Fruit fly (Drosophila melanogaster): Measurements from ENCODE around the gene Smn.

Smn gene

DNA sequence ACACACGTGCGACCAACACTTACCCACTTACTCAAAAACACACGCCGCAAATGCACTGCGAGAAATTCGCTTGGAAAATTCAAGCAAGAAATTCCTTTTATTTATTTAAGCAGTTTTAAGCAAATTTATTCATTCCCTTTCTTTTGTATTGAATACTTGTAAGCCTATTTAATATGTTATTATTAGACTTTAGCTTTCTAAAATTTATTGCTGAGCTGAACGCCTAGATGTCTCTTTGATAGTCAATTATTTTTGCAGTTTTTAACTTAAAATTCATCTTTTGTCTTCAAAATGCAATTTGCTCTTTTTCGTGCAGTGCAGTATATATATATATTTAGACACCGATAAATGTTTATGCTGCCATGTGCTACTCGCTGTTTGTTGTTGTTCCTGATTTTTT is 47.4 kb downstream of the Smn start (continued):
- TF ChIP-seq CG17361 (GFP tag; IDR thresholded peaks at IDR 0.05) (peak; percentile 91), vvl (GFP tag; IDR thresholded peaks at IDR 0.05) (peak; percentile 57; the same call in 1 of the 2 replicates), CG12071 (GFP tag; optimal IDR thresholded peaks at IDR 0.05) (peak; percentile 35), lov (optimal IDR thresholded peaks at IDR 0.05) (no peak), lov (GFP tag; IDR thresholded peaks at IDR 0.05) (0 out of 3 replicates have a peak, but pooled peaks have one; percentile 35), BEAF-32 (GFP tag; optimal IDR thresholded peaks at IDR 0.05) (no peak), slou (GFP tag; optimal IDR thresholded peaks at IDR 0.05) (peak; percentile 54), Optix (GFP tag; IDR thresholded peaks at IDR 0.05) (no peak), CG18619 (GFP tag; optimal IDR thresholded peaks at IDR 0.05) (peak; percentile 81), Awh (GFP tag; IDR thresholded peaks at IDR 0.05) (no peak), Spps (tag; optimal IDR thresholded peaks at IDR 0.05) (peak; percentile 73), dan (GFP tag; IDR thresholded peaks at IDR 0.05) (no peak), trem (tag; optimal IDR thresholded peaks at IDR 0.05) (peak; percentile 75), CG5953 (GFP tag; IDR thresholded peaks at IDR 0.05) (0 out of 2 replicates have a peak, but pooled peaks have one; percentile 12), Oaz (GFP tag; IDR thresholded peaks at IDR 0.05) (peak; percentile 65), CG11398 (GFP tag; optimal IDR thresholded peaks at IDR 0.05) (no peak), klu (GFP tag; IDR thresholded peaks at IDR 0.05) (peak; percentile 63; the same call in 1 of the 2 replicates), maf-S (GFP tag; optimal IDR thresholded peaks at IDR 0.05) (peak; percentile 52), cato (GFP tag; optimal IDR thresholded peaks at IDR 0.05; ENCODE audit: borderline replicate concordance) (peak; percentile 52), MESR4 (GFP tag; optimal IDR thresholded peaks at IDR 0.05) (no peak), MTF-1 (GFP tag; optimal IDR thresholded peaks at IDR 0.05; ENCODE audit: borderline replicate concordance) (peak; percentile 42), CG6683 (GFP tag; optimal IDR thresholded peaks at IDR 0.05) (peak; percentile 53), CG6654 (GFP tag; optimal IDR thresholded peaks at IDR 0.05) (peak; percentile 65), ab (GFP tag; optimal IDR thresholded peaks at IDR 0.05) (peak; percentile 62), CG12391 (tag; optimal IDR thresholded peaks at IDR 0.05) (peak; percentile 86), stwl (tag; optimal IDR thresholded peaks at IDR 0.05) (no peak), Pdp1 (GFP tag; optimal IDR thresholded peaks at IDR 0.05) (peak in 1 of 2 experiments; percentile 67), sima (GFP tag; optimal IDR thresholded peaks at IDR 0.05) (no peak), crp (GFP tag; optimal IDR thresholded peaks at IDR 0.05) (peak in 1 of 2 experiments; percentile 21), cg (GFP tag; optimal IDR thresholded peaks at IDR 0.05) (peak; percentile 35), odd (GFP tag; optimal IDR thresholded peaks at IDR 0.05) (peak; percentile 60), CG10431 (GFP tag; optimal IDR thresholded peaks at IDR 0.05) (peak; percentile 31), NC2β (GFP tag; optimal IDR thresholded peaks at IDR 0.05) (peak; percentile 39), disco-r (GFP tag; optimal IDR thresholded peaks at IDR 0.05) (peak; percentile 43), tx (GFP tag; optimal IDR thresholded peaks at IDR 0.05) (peak; percentile 58), gce (GFP tag; IDR thresholded peaks at IDR 0.05) (no peak), toy (GFP tag; IDR thresholded peaks at IDR 0.05) (no peak), CG6765 (GFP tag; optimal IDR thresholded peaks at IDR 0.05) (peak; percentile 40), vnd (GFP tag; IDR thresholded peaks at IDR 0.05; ENCODE audit: partially characterized antibody) (no peak), CG11247 (GFP tag; IDR thresholded peaks at IDR 0.05) (0 out of 2 replicates have a peak, but pooled peaks have one; percentile 37), Deaf1 (tag; optimal IDR thresholded peaks at IDR 0.05) (peak; percentile 66), Asciz (GFP tag; optimal IDR thresholded peaks at IDR 0.05) (peak; percentile 78), CG10654 (GFP tag; optimal IDR thresholded peaks at IDR 0.05) (peak; percentile 67), phol (tag; optimal IDR thresholded peaks at IDR 0.05) (peak; percentile 92), CG9727 (GFP tag; optimal IDR thresholded peaks at IDR 0.05) (peak; percentile 84), CG2875 (GFP tag; optimal IDR thresholded peaks at IDR 0.05) (peak; percentile 60), insv (GFP tag; optimal IDR thresholded peaks at IDR 0.05) (peak in 1 of 2 experiments; percentile 2), Dip3 (GFP tag; optimal IDR thresholded peaks at IDR 0.05) (peak; percentile 57), CG11695 (GFP tag; IDR thresholded peaks at IDR 0.05) (no peak; the same call in 2 of the 3 replicates), CG8089 (GFP tag; optimal IDR thresholded peaks at IDR 0.05) (peak; percentile 63)

All from whole organism, embryonic.